Worm (Caenorhabditis elegans) whole organism, L4/young adult: ENCODE data around the gene fpn-1.2.

ENCODE experiments used
- W03F9.2 ChIP-seq: fragments of 150-350 bp; optimal IDR thresholded peaks from 2 replicates; lab custom pipeline; 2014; ENCODE audit warnings: missing biosample characterization, missing genetic modification characterization
- dao-5 ChIP-seq: sonication (generic microtip); optimal IDR thresholded peaks from 2 replicates; lab custom pipeline; 2016; ENCODE audit warnings: missing genotype, missing genetic modification characterization, moderate library complexity, missing compliant biosample characterization
- him-1 ChIP-seq: sonication (generic microtip); optimal IDR thresholded peaks from 2 replicates; lab custom pipeline; 2016; ENCODE audit warnings: missing genotype, missing genetic modification reagents, missing genetic modification characterization, missing compliant biosample characterization

DNA sequence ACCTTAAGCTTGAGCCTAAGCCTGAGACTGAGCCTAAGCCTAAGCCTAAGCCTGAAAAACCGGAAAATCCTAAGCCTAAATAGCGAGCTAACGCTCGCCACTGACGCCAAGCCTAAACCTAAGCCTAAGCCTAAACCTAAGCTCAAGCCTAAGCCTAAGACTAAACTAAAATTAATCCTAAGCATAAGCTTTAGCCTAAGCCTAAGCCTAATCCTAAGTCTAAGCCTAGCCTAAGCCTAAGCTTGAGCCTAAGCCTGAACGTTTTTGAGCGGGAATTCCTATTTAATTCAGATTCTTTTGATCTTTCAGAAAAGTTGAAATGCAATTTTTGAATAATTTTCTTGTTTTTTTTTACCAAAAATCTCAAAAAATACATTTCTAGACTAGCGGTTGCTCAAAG, 48.3 kb downstream of the fpn-1.2 start:
- TF ChIP-seq him-1 (tag; lab: Kevin White, UChicago) (no peak), dao-5 (tag; lab: Kevin White, UChicago) (no peak), W03F9.2 (tag; lab: Kevin White, UChicago) (no peak)
